Fruit fly (Drosophila melanogaster): ENCODE measurements around the gene Tm2.

dm6 chr3R:15268856-15269255, 41.1 kb upstream of the Tm2 start:
- no peak for TF ChIP-seq Pif1A (GFP tag; optimal IDR thresholded peaks at IDR 0.05)
- no peak for TF ChIP-seq Pif1B (GFP tag; optimal IDR thresholded peaks at IDR 0.05)
- no peak for TF ChIP-seq fd96Ca (GFP tag; IDR thresholded peaks at IDR 0.05)
- no peak for TF ChIP-seq CG32121 (GFP tag; IDR thresholded peaks at IDR 0.05)
- TF ChIP-seq Snoo (tag; optimal IDR thresholded peaks at IDR 0.05), result no peak
- no peak for TF ChIP-seq CG10348 (GFP tag; IDR thresholded peaks at IDR 0.05)
- TF ChIP-seq D1 (tag; optimal IDR thresholded peaks at IDR 0.05), result no peak

Data from whole organism, pupa.